Worm (Caenorhabditis elegans) whole organism, L2 larva: ENCODE data around the gene srsx-16.

ENCODE experiments used
- alr-1 ChIP-seq: fragments of 150-350 bp; optimal IDR thresholded peaks from 2 replicates; lab custom pipeline; 2014; ENCODE audit warnings: missing biosample characterization, missing genetic modification characterization
- elt-1 ChIP-seq: fragments of 150-350 bp; optimal IDR thresholded peaks from 2 replicates; lab custom pipeline; 2014; ENCODE audit warnings: missing biosample characterization, missing genetic modification characterization
- elt-3 ChIP-seq: sonication (generic microtip); optimal IDR thresholded peaks from 2 replicates; lab custom pipeline; 2017; ENCODE audit warnings: missing biosample characterization, missing genetic modification characterization
- lin-13 ChIP-seq: fragments of 150-350 bp; optimal IDR thresholded peaks from 2 replicates; lab custom pipeline; 2014; ENCODE audit warnings: missing biosample characterization, missing genetic modification reagents, missing genetic modification characterization
- lsy-2 ChIP-seq, 2 experiments: fragments of 150-350 bp in 1 of 2; sonication (generic microtip) in 1 of 2; optimal IDR thresholded peaks; 2 replicates each; lab custom pipeline; 2014 to 2017; ENCODE audit warnings: missing biosample characterization in 2 of 2, missing genetic modification characterization in 2 of 2
- mdl-1 ChIP-seq, 2 experiments: fragments of 150-350 bp in 1 of 2; sonication (generic microtip) in 1 of 2; optimal IDR thresholded peaks; 2 replicates each; lab custom pipeline; 2017; ENCODE audit warnings: missing biosample characterization in 2 of 2, missing genetic modification characterization in 2 of 2
- nhr-11 ChIP-seq: fragments of 150-350 bp; optimal IDR thresholded peaks from 2 replicates; lab custom pipeline; 2014; ENCODE audit warnings: missing biosample characterization, missing genetic modification characterization
- nhr-12 ChIP-seq: fragments of 150-350 bp; optimal IDR thresholded peaks from 2 replicates; lab custom pipeline; 2014; ENCODE audit warnings: missing biosample characterization, missing genetic modification characterization
- nhr-237 ChIP-seq: fragments of 150-350 bp; optimal IDR thresholded peaks from 2 replicates; lab custom pipeline; 2014; ENCODE audit warnings: missing biosample characterization, missing genetic modification characterization
- nhr-6 ChIP-seq: fragments of 150-350 bp; optimal IDR thresholded peaks from 2 replicates; lab custom pipeline; 2014; ENCODE audit warnings: missing biosample characterization, missing genetic modification characterization
- nhr-77 ChIP-seq: fragments of 150-350 bp; optimal IDR thresholded peaks from 2 replicates; lab custom pipeline; 2014; ENCODE audit warnings: missing biosample characterization, missing genetic modification characterization
- skn-1 ChIP-seq: sonication (generic microtip); optimal IDR thresholded peaks from 2 replicates; lab custom pipeline; 2017; ENCODE audit warnings: missing biosample characterization, missing genetic modification characterization
- unc-39 ChIP-seq: fragments of 150-350 bp; optimal IDR thresholded peaks from 2 replicates; lab custom pipeline; 2014; ENCODE audit warnings: missing biosample characterization, missing genetic modification characterization
- unc-62 ChIP-seq: fragments of 150-350 bp; optimal IDR thresholded peaks from 2 replicates; lab custom pipeline; 2014; ENCODE audit warnings: missing biosample characterization, missing genetic modification reagents, missing genetic modification characterization

DNA sequence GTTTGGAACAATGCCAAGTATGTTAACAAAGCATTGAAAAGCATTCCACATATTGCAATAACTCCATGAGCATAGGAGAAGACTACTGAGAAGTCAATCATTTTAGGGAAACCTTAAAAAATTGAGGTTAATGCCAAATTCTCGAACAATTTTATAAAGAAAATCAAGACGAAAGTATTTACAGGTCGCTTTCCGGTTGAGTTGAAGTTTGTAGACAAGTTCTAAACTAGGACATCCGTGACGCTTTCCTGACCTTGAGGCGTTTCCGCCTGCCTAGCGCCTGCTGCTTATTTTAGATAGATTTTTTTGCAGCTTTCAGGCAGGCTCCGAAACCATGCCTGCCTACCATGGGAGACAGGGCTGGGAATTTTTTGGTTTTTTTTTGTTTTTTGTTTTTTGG, 16.0 kb upstream of the srsx-16 start, which contains the start of gene srd-13:
- TF ChIP-seq nhr-237 (tag; lab: Kevin White, UChicago) = no peak
- TF ChIP-seq mdl-1 (tag; optimal IDR thresholded peaks at IDR 0.05; lab: Kevin White, UChicago) = no peak
- TF ChIP-seq nhr-77 (tag; lab: Kevin White, UChicago) = no peak
- TF ChIP-seq elt-3 (tag; lab: Kevin White, UChicago) = no peak
- no peak for TF ChIP-seq nhr-12 (tag; lab: Kevin White, UChicago)
- TF ChIP-seq skn-1 (tag; lab: Kevin White, UChicago) = no peak
- TF ChIP-seq unc-62 = no peak
- no peak for TF ChIP-seq elt-1 (tag; lab: Kevin White, UChicago)
- TF ChIP-seq lsy-2 (tag; optimal IDR thresholded peaks at IDR 0.05; lab: Kevin White, UChicago) = no peak
- TF ChIP-seq alr-1 (tag; lab: Kevin White, UChicago) = no peak
- no peak for TF ChIP-seq nhr-6 (tag; lab: Kevin White, UChicago)
- TF ChIP-seq nhr-11 = no peak
- no peak for TF ChIP-seq unc-39 (tag; lab: Kevin White, UChicago)
- TF ChIP-seq lin-13 = no peak
